Fruit fly (Drosophila melanogaster) whole organism, embryonic: ENCODE data around the gene Trf.
A peak's percentile ranks its signal among the peaks of the same experiment; 100 is the strongest.

Experiments used
- Ada2b ChIP-seq: fragments of 200-800 bp; sonication (Bioruptor generic); IDR thresholded peaks from 2 replicates; pipeline ENCODE4 v1.3.6; 2022; ENCODE audit warnings: missing biosample characterization, missing genetic modification characterization
- Antp ChIP-seq: fragments of 200-800 bp; sonication (Bioruptor generic); optimal IDR thresholded peaks from 3 replicates; lab custom pipeline; 2016; ENCODE audit warnings: missing biosample characterization, missing genetic modification characterization
- Atf3 ChIP-seq: fragments of 200-800 bp; sonication (Bioruptor generic); optimal IDR thresholded peaks from 3 replicates; lab custom pipeline; 2016; ENCODE audit warnings: missing biosample characterization, missing genetic modification characterization
- CG11504 ChIP-seq: fragments of 200-800 bp; sonication (Bioruptor generic); optimal IDR thresholded peaks from 3 replicates; lab custom pipeline; 2019; ENCODE audit warnings: missing biosample characterization, mild to moderate bottlenecking, missing genetic modification characterization, moderate library complexity
- CG11560 ChIP-seq: fragments of 200-800 bp; sonication (Bioruptor generic); IDR thresholded peaks from 3 replicates; pipeline ENCODE4 v1.3.6; 2022; ENCODE audit warnings: missing biosample characterization, missing genetic modification characterization
- CG12299 ChIP-seq: fragments of 200-800 bp; sonication (Bioruptor generic); optimal IDR thresholded peaks from 2 replicates; lab custom pipeline; 2018; ENCODE audit warnings: missing biosample characterization, mild to moderate bottlenecking, missing genetic modification characterization
- CG12391 ChIP-seq: fragments of 200-800 bp; sonication (Bioruptor generic); optimal IDR thresholded peaks from 3 replicates; lab custom pipeline; 2018; ENCODE audit warnings: missing biosample characterization, mild to moderate bottlenecking, missing genetic modification characterization, moderate library complexity
- CG13894 ChIP-seq: fragments of 200-800 bp; sonication (Bioruptor generic); optimal IDR thresholded peaks from 3 replicates; lab custom pipeline; 2018; ENCODE audit warnings: missing biosample characterization, mild to moderate bottlenecking, missing genetic modification characterization, moderate library complexity
- CG14965 ChIP-seq: fragments of 200-800 bp; sonication (Bioruptor generic); optimal IDR thresholded peaks from 2 replicates; lab custom pipeline; 2016; ENCODE audit warnings: missing biosample characterization, missing genetic modification characterization, borderline replicate concordance
- CG1529 ChIP-seq: fragments of 200-800 bp; sonication (Bioruptor generic); optimal IDR thresholded peaks from 3 replicates; lab custom pipeline; 2018; ENCODE audit warnings: missing biosample characterization, missing genetic modification characterization
- CG17361 ChIP-seq: fragments of 200-800 bp; sonication (Bioruptor generic); IDR thresholded peaks from 3 replicates; pipeline ENCODE4 v1.3.6; 2022; ENCODE audit warnings: missing biosample characterization, missing genetic modification characterization
- CG17802 ChIP-seq: fragments of 200-800 bp; sonication (Bioruptor generic); optimal IDR thresholded peaks from 2 replicates; lab custom pipeline; 2018; ENCODE audit warnings: missing biosample characterization, mild to moderate bottlenecking, missing genetic modification characterization, moderate library complexity
- CG1792 ChIP-seq: fragments of 200-800 bp; sonication (Bioruptor generic); optimal IDR thresholded peaks from 2 replicates; lab custom pipeline; 2016; ENCODE audit warnings: missing biosample characterization, missing genetic modification characterization
- CG2678 ChIP-seq: fragments of 200-800 bp; sonication (Bioruptor generic); optimal IDR thresholded peaks from 3 replicates; lab custom pipeline; 2019; ENCODE audit warnings: missing biosample characterization, mild to moderate bottlenecking, missing genetic modification characterization, moderate library complexity
- CG3065 ChIP-seq: fragments of 200-800 bp; sonication (Bioruptor generic); optimal IDR thresholded peaks from 2 replicates; lab custom pipeline; 2016; ENCODE audit warnings: missing biosample characterization, missing genetic modification characterization
- CG4820 ChIP-seq: fragments of 200-800 bp; sonication (Bioruptor generic); optimal IDR thresholded peaks from 3 replicates; lab custom pipeline; 2016; ENCODE audit warnings: missing biosample characterization, missing genetic modification characterization
- CG6175 ChIP-seq: fragments of 200-800 bp; sonication (Bioruptor generic); IDR thresholded peaks from 3 replicates; pipeline ENCODE4 v1.3.6; 2022; ENCODE audit warnings: missing biosample characterization, missing genetic modification characterization
- CG6654 ChIP-seq: fragments of 200-800 bp; sonication (Bioruptor generic); optimal IDR thresholded peaks from 2 replicates; lab custom pipeline; 2017; ENCODE audit warnings: missing biosample characterization, mild to moderate bottlenecking, missing genetic modification characterization
- CG6813 ChIP-seq: fragments of 200-800 bp; sonication (Bioruptor generic); optimal IDR thresholded peaks from 2 replicates; lab custom pipeline; 2017; ENCODE audit warnings: missing biosample characterization, missing genetic modification characterization, mild to moderate bottlenecking, moderate library complexity, missing genetic modification reagents
- CG9437 ChIP-seq: fragments of 200-800 bp; sonication (Bioruptor generic); optimal IDR thresholded peaks from 2 replicates; lab custom pipeline; 2018; ENCODE audit warnings: missing biosample characterization, mild to moderate bottlenecking, missing genetic modification characterization
- CG9932 ChIP-seq: fragments of 200-800 bp; sonication (Bioruptor generic); IDR thresholded peaks from 2 replicates; pipeline ENCODE4 v1.3.6; 2022; ENCODE audit warnings: missing biosample characterization, missing genetic modification characterization
- Camta ChIP-seq: fragments of 200-800 bp; sonication (Bioruptor generic); optimal IDR thresholded peaks from 2 replicates; lab custom pipeline; 2016; ENCODE audit warnings: missing biosample characterization, missing genetic modification characterization
- Fer3 ChIP-seq: fragments of 200-800 bp; sonication (Bioruptor generic); optimal IDR thresholded peaks from 2 replicates; lab custom pipeline; 2018; ENCODE audit warnings: missing biosample characterization, mild to moderate bottlenecking, missing genetic modification characterization, moderate library complexity
- HLH3B ChIP-seq: fragments of 200-800 bp; sonication (Bioruptor generic); IDR thresholded peaks from 2 replicates; pipeline ENCODE4 v1.3.6; 2022; ENCODE audit warnings: missing biosample characterization, missing genetic modification characterization
- Jarid2 ChIP-seq: fragments of 200-800 bp; sonication (Bioruptor generic); optimal IDR thresholded peaks from 3 replicates; lab custom pipeline; 2017; ENCODE audit warnings: mild to moderate bottlenecking, missing biosample characterization, missing genetic modification reagents, missing genetic modification characterization
- Lpt ChIP-seq: fragments of >200 bp; optimal IDR thresholded peaks from 2 replicates; lab custom pipeline; 2018; ENCODE audit warnings: missing biosample characterization, missing genetic modification characterization
- Max ChIP-seq: fragments of 200-800 bp; sonication (Bioruptor generic); optimal IDR thresholded peaks from 2 replicates; lab custom pipeline; 2016; ENCODE audit warnings: missing biosample characterization, mild to moderate bottlenecking, missing genetic modification characterization
- Meics ChIP-seq: fragments of 200-800 bp; sonication (Bioruptor generic); optimal IDR thresholded peaks from 2 replicates; lab custom pipeline; 2017; ENCODE audit warnings: missing biosample characterization, mild to moderate bottlenecking, missing genetic modification characterization
- Neu2 ChIP-seq: fragments of 200-800 bp; sonication (Bioruptor generic); optimal IDR thresholded peaks from 3 replicates; lab custom pipeline; 2016; ENCODE audit warnings: missing biosample characterization, missing genetic modification characterization, borderline replicate concordance
- Opbp ChIP-seq: fragments of 200-800 bp; sonication (Bioruptor generic); IDR thresholded peaks from 3 replicates; pipeline ENCODE4 v1.3.6; 2022; ENCODE audit warnings: missing biosample characterization, missing genetic modification characterization; ENCODE audit not compliant: partially characterized antibody
- Usf ChIP-seq: fragments of 200-800 bp; sonication (Bioruptor generic); optimal IDR thresholded peaks from 2 replicates; lab custom pipeline; 2017; ENCODE audit warnings: missing genotype, missing biosample characterization, missing genetic modification characterization
- ara ChIP-seq: fragments of 200-800 bp; sonication (Bioruptor generic); IDR thresholded peaks from 2 replicates; pipeline ENCODE4 v1.3.6; 2022; ENCODE audit warnings: missing biosample characterization, missing genetic modification characterization
- bowl ChIP-seq: fragments of 200-800 bp; sonication (Bioruptor generic); IDR thresholded peaks from 2 replicates; pipeline ENCODE4 v1.3.6; 2022; ENCODE audit warnings: missing biosample characterization, missing genetic modification characterization
- dati ChIP-seq: fragments of 200-800 bp; sonication (Bioruptor generic); IDR thresholded peaks from 2 replicates; pipeline ENCODE4 v1.3.6; 2022; ENCODE audit warnings: missing biosample characterization, missing genetic modification characterization
- grn ChIP-seq: fragments of 200-800 bp; sonication (Bioruptor generic); optimal IDR thresholded peaks from 3 replicates; lab custom pipeline; 2017; ENCODE audit warnings: missing biosample characterization, missing genetic modification characterization
- h ChIP-seq: fragments of >200 bp; optimal IDR thresholded peaks from 2 replicates; lab custom pipeline; 2017
- ham ChIP-seq: fragments of 200-800 bp; sonication (Bioruptor generic); IDR thresholded peaks from 2 replicates; pipeline ENCODE4 v1.3.6; 2022; ENCODE audit warnings: missing biosample characterization, missing genetic modification characterization
- inv ChIP-seq: fragments of 200-800 bp; sonication (Bioruptor generic); IDR thresholded peaks from 2 replicates; pipeline ENCODE4 v1.3.6; 2022; ENCODE audit warnings: missing biosample characterization, missing genetic modification characterization; ENCODE audit not compliant: partially characterized antibody
- kni ChIP-seq: fragments of 200-800 bp; sonication (Bioruptor generic); optimal IDR thresholded peaks from 3 replicates; lab custom pipeline; 2017; ENCODE audit warnings: mild to moderate bottlenecking, missing biosample characterization, missing genetic modification reagents, missing genetic modification characterization
- lola ChIP-seq, 3 experiments: fragments of >200 bp in 2 of 3; fragments of 200-800 bp in 1 of 3; sonication (Bioruptor generic) in 1 of 3; optimal IDR thresholded peaks; 2 replicates each; lab custom pipeline; 2017 to 2019; ENCODE audit warnings: missing biosample characterization in 3 of 3, missing genetic modification characterization in 3 of 3, mild to moderate bottlenecking in 1 of 3, moderate library complexity in 1 of 3
- oc ChIP-seq: fragments of 200-800 bp; sonication (Bioruptor generic); optimal IDR thresholded peaks from 2 replicates; lab custom pipeline; 2018; ENCODE audit warnings: missing biosample characterization, mild to moderate bottlenecking, missing genetic modification characterization, moderate library complexity
- p53 ChIP-seq: fragments of 200-800 bp; sonication (Bioruptor generic); optimal IDR thresholded peaks from 2 replicates; lab custom pipeline; 2016; ENCODE audit warnings: missing biosample characterization, missing genetic modification characterization
- pum ChIP-seq: fragments of 200-800 bp; sonication (Bioruptor generic); optimal IDR thresholded peaks from 2 replicates; lab custom pipeline; 2016; ENCODE audit warnings: missing biosample characterization, missing genetic modification characterization
- ro ChIP-seq: fragments of 200-800 bp; sonication (Bioruptor generic); IDR thresholded peaks from 2 replicates; pipeline ENCODE4 v1.3.6; 2022; ENCODE audit warnings: missing biosample characterization, missing genetic modification characterization
- scrt ChIP-seq: fragments of 200-800 bp; sonication (Bioruptor generic); optimal IDR thresholded peaks from 2 replicates; lab custom pipeline; 2018; ENCODE audit warnings: missing biosample characterization, mild to moderate bottlenecking, missing genetic modification characterization, moderate library complexity
- sens ChIP-seq: fragments of 200-800 bp; sonication (Bioruptor generic); peaks from one replicate; lab custom pipeline; 2016; ENCODE audit warnings: missing biosample characterization, missing genetic modification characterization
- shn ChIP-seq: fragments of 200-800 bp; sonication (Bioruptor generic); optimal IDR thresholded peaks from 3 replicates; lab custom pipeline; 2016; ENCODE audit warnings: missing biosample characterization, missing genetic modification characterization
- vnd ChIP-seq: fragments of 200-800 bp; sonication (Bioruptor generic); IDR thresholded peaks from 3 replicates; pipeline ENCODE4 v1.3.6; 2022; ENCODE audit warnings: missing biosample characterization, missing genetic modification characterization; ENCODE audit not compliant: partially characterized antibody
- yki ChIP-seq: fragments of >200 bp; optimal IDR thresholded peaks from 3 replicates; lab custom pipeline; 2018
- zen2 ChIP-seq: fragments of 200-800 bp; sonication (Bioruptor generic); IDR thresholded peaks from 3 replicates; pipeline ENCODE4 v1.3.6; 2022; ENCODE audit warnings: missing biosample characterization, missing genetic modification characterization; ENCODE audit not compliant: partially characterized antibody

Trf gene

DNA sequence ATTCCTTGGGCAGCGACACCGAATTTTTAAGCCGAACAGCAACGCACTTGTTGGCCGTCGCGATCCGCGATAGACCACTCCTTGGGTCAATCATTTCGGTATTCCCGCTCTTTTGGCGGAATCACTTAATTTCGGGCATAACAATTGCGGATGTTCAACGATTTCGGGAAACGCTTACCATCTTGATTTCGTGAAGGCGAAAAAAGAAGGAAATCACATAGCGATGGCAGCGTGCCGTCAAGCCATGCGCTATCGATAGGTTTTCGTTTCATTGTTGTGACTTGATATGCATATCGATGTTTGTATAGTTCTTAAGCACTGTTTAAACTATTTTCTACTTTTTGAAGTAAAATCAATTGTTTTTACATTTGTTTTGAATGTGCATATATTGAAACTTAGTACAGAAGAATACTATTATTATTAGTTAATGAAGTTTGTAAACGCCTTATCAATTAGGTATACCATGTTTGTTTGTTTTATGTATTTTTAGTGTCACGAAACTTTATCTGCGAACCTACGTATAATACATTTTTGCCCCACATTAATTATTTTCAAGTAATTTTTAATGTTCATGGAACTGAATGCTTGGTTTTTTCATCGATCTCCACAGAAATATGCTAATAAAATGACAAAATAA lies 29.9 kb upstream of the Trf start, which contains the start of gene RpL36A (continued):
- TF ChIP-seq CG11560 (tag; lab: Robert Waterston, UW) (no peak), Jarid2 (no peak), kni (GFP tag; lab: Kevin White, UChicago) (no peak), CG17361 (GFP tag; lab: Robert Waterston, UW) (no peak; the same call in 2 of the 3 replicates), CG6654 (GFP tag; lab: Kevin White, UChicago) (no peak), sens (GFP tag; lab: Kevin White, UChicago) (peak; percentile 82), Antp (no peak), zen2 (GFP tag; lab: Robert Waterston, UW) (peak; percentile 72), h (no peak), HLH3B (GFP tag; lab: Robert Waterston, UW) (0 out of 2 replicates have a peak, but pooled peaks have one; percentile 36), Opbp (GFP tag; lab: Robert Waterston, UW) (peak; percentile 94), scrt (GFP tag; lab: Kevin White, UChicago) (no peak), ro (GFP tag; lab: Robert Waterston, UW) (no peak), CG12391 (tag; lab: Kevin White, UChicago) (peak; percentile 69), oc (tag; lab: Kevin White, UChicago) (no peak), CG9932 (peak; percentile 75), p53 (GFP tag; lab: Kevin White, UChicago) (peak; percentile 46), pum (GFP tag; lab: Kevin White, UChicago) (no peak), CG9437 (GFP tag; lab: Kevin White, UChicago) (peak; percentile 65), Lpt (GFP tag; lab: Kevin White, UChicago) (no peak), CG17802 (tag; lab: Kevin White, UChicago) (peak; percentile 99), yki (no peak), dati (GFP tag; lab: Robert Waterston, UW) (no peak), grn (GFP tag; lab: Kevin White, UChicago) (no peak), vnd (GFP tag; lab: Robert Waterston, UW) (peak; percentile 83), Ada2b (GFP tag; lab: Robert Waterston, UW) (no peak; the same call in 1 of the 2 replicates), ara (0 out of 2 replicates have a peak, but pooled peaks have one; percentile 16), CG6813 (GFP tag; lab: Kevin White, UChicago) (peak; percentile 52), Atf3 (GFP tag; lab: Kevin White, UChicago) (peak; percentile 28), CG1529 (GFP tag; lab: Kevin White, UChicago) (peak; percentile 29), CG4820 (no peak), CG6175 (GFP tag; lab: Robert Waterston, UW) (0 out of 3 replicates have a peak, but pooled peaks have one; percentile 24), CG12299 (tag; lab: Kevin White, UChicago) (peak; percentile 50), Camta (GFP tag; lab: Kevin White, UChicago) (peak; percentile 43), CG11504 (tag; lab: Kevin White, UChicago) (no peak), Fer3 (tag; lab: Kevin White, UChicago) (peak; percentile 68), CG1792 (GFP tag; lab: Kevin White, UChicago) (no peak), ham (no peak), CG3065 (no peak), Usf (peak; percentile 21), Meics (peak; percentile 70), Max (GFP tag; lab: Kevin White, UChicago) (peak; percentile 20), bowl (GFP tag; lab: Robert Waterston, UW) (0 out of 2 replicates have a peak, but pooled peaks have one; percentile 20), inv (peak; percentile 86), CG14965 (GFP tag; lab: Kevin White, UChicago) (no peak), CG13894 (tag; lab: Kevin White, UChicago) (no peak), CG2678 (tag; lab: Kevin White, UChicago) (no peak), lola (GFP tag; optimal IDR thresholded peaks at IDR 0.05; lab: Kevin White, UChicago) (no peak), Neu2 (no peak), shn (GFP tag; lab: Kevin White, UChicago) (peak; percentile 46)
